Worm (Caenorhabditis elegans) whole organism, mixed stage, embryonic: Measurements from ENCODE around the gene saps-1.

Experiments used
- M03D4.4 ChIP-seq: sonication (generic microtip); optimal IDR thresholded peaks from 2 replicates; lab custom pipeline; 2017; ENCODE audit warnings: mild to moderate bottlenecking, missing genetic modification characterization, missing compliant biosample characterization
- bed-3 ChIP-seq: fragments of 200-800 bp; sonication (Bioruptor generic); optimal IDR thresholded peaks from 3 replicates; lab custom pipeline; 2018; ENCODE audit warnings: mild to moderate bottlenecking, missing genetic modification characterization, moderate library complexity, missing compliant biosample characterization
- blmp-1 ChIP-seq: fragments of 150-350 bp; optimal IDR thresholded peaks from 2 replicates; lab custom pipeline; 2014; ENCODE audit warnings: missing biosample characterization, missing genetic modification characterization
- ceh-39 ChIP-seq: fragments of 150-350 bp; optimal IDR thresholded peaks from 2 replicates; lab custom pipeline; 2014; ENCODE audit warnings: missing biosample characterization, missing genetic modification characterization
- ceh-43 ChIP-seq: fragments of 200-800 bp; sonication (Bioruptor generic); optimal IDR thresholded peaks from 2 replicates; lab custom pipeline; 2018; ENCODE audit warnings: mild to moderate bottlenecking, missing genetic modification characterization, moderate library complexity, missing compliant biosample characterization
- ceh-83 ChIP-seq: fragments of 200-800 bp; sonication (Bioruptor generic); optimal IDR thresholded peaks from 2 replicates; lab custom pipeline; 2018; ENCODE audit warnings: mild to moderate bottlenecking, missing genetic modification characterization, missing compliant biosample characterization
- ces-1 ChIP-seq: fragments of 150-350 bp; optimal IDR thresholded peaks from 2 replicates; lab custom pipeline; 2014; ENCODE audit warnings: missing biosample characterization, missing genetic modification reagents, missing genetic modification characterization
- cnd-1 ChIP-seq: fragments of 200-800 bp; sonication (Bioruptor generic); optimal IDR thresholded peaks from 2 replicates; lab custom pipeline; 2018; ENCODE audit warnings: mild to moderate bottlenecking, missing genetic modification characterization, missing compliant biosample characterization
- drap-1 ChIP-seq: fragments of 200-800 bp; sonication (Bioruptor generic); optimal IDR thresholded peaks from 3 replicates; lab custom pipeline; 2018; ENCODE audit warnings: mild to moderate bottlenecking, missing genetic modification characterization, missing compliant biosample characterization
- elt-1 ChIP-seq: sonication (generic microtip); optimal IDR thresholded peaks from 2 replicates; lab custom pipeline; 2017; ENCODE audit warnings: missing genetic modification characterization, mild to moderate bottlenecking, missing compliant biosample characterization, antibody characterized with exemption, moderate library complexity, borderline replicate concordance; ENCODE audit not compliant: insufficient read depth
- elt-3 ChIP-seq: fragments of 150-350 bp; optimal IDR thresholded peaks from 2 replicates; lab custom pipeline; 2014; ENCODE audit warnings: missing biosample characterization, missing genetic modification characterization
- ham-2 ChIP-seq: fragments of 200-800 bp; sonication (Bioruptor generic); optimal IDR thresholded peaks from 2 replicates; lab custom pipeline; 2018; ENCODE audit warnings: mild to moderate bottlenecking, missing genetic modification characterization, missing compliant biosample characterization
- hlh-1 ChIP-seq: fragments of 150-350 bp; optimal IDR thresholded peaks from 2 replicates; lab custom pipeline; 2014; ENCODE audit warnings: missing biosample characterization, missing genetic modification reagents, missing genetic modification characterization
- lin-13 ChIP-seq: fragments of 150-350 bp; optimal IDR thresholded peaks from 2 replicates; lab custom pipeline; 2014; ENCODE audit warnings: missing biosample characterization, missing genetic modification characterization
- lin-32 ChIP-seq: fragments of 200-800 bp; sonication (Bioruptor generic); optimal IDR thresholded peaks from 2 replicates; lab custom pipeline; 2018; ENCODE audit warnings: mild to moderate bottlenecking, missing genetic modification characterization, missing compliant biosample characterization
- lsy-2 ChIP-seq: fragments of 150-350 bp; optimal IDR thresholded peaks from 2 replicates; lab custom pipeline; 2014; ENCODE audit warnings: missing biosample characterization, missing genetic modification characterization
- mab-5 ChIP-seq: fragments of 150-350 bp; optimal IDR thresholded peaks from 2 replicates; lab custom pipeline; 2014; ENCODE audit warnings: missing biosample characterization, missing genetic modification characterization
- mep-1 ChIP-seq: fragments of 150-350 bp; optimal IDR thresholded peaks from 2 replicates; lab custom pipeline; 2017; ENCODE audit warnings: missing biosample characterization, missing genetic modification reagents, missing genetic modification characterization, inconsistent platforms
- nhr-12 ChIP-seq: fragments of 150-350 bp; optimal IDR thresholded peaks from 2 replicates; lab custom pipeline; 2014; ENCODE audit warnings: missing biosample characterization, missing genetic modification characterization
- nhr-2 ChIP-seq: fragments of 150-350 bp; optimal IDR thresholded peaks from 2 replicates; lab custom pipeline; 2014; ENCODE audit warnings: missing biosample characterization, missing genetic modification characterization
- nhr-237 ChIP-seq: fragments of 150-350 bp; optimal IDR thresholded peaks from 2 replicates; lab custom pipeline; 2014; ENCODE audit warnings: missing biosample characterization, missing genetic modification characterization
- nhr-28 ChIP-seq: fragments of 150-350 bp; optimal IDR thresholded peaks from 2 replicates; lab custom pipeline; 2014; ENCODE audit warnings: missing biosample characterization, missing genetic modification characterization
- nhr-76 ChIP-seq: sonication (generic microtip); optimal IDR thresholded peaks from 2 replicates; lab custom pipeline; 2017; ENCODE audit warnings: missing biosample characterization, missing genetic modification characterization
- sem-2 ChIP-seq: fragments of 200-800 bp; sonication (Bioruptor generic); optimal IDR thresholded peaks from 2 replicates; lab custom pipeline; 2018; ENCODE audit warnings: mild to moderate bottlenecking, missing genetic modification characterization, missing compliant biosample characterization
- snpc-4 ChIP-seq: fragments of 150-350 bp; optimal IDR thresholded peaks from 2 replicates; lab custom pipeline; 2014; ENCODE audit warnings: missing biosample characterization, missing genetic modification characterization
- sptf-1 ChIP-seq: sonication (generic microtip); optimal IDR thresholded peaks from 2 replicates; lab custom pipeline; 2017; ENCODE audit warnings: mild to moderate bottlenecking, missing genetic modification characterization, moderate library complexity, missing compliant biosample characterization
- tbx-8 ChIP-seq: fragments of 200-800 bp; sonication (Bioruptor generic); optimal IDR thresholded peaks from 2 replicates; lab custom pipeline; 2018; ENCODE audit warnings: mild to moderate bottlenecking, missing genetic modification characterization, moderate library complexity, missing compliant biosample characterization
- unc-120 ChIP-seq: sonication (generic microtip); optimal IDR thresholded peaks from 2 replicates; lab custom pipeline; 2017; ENCODE audit warnings: missing genetic modification characterization, missing compliant biosample characterization; ENCODE audit not compliant: poor library complexity, severe bottlenecking
- unc-39 ChIP-seq: fragments of 150-350 bp; optimal IDR thresholded peaks from 2 replicates; lab custom pipeline; 2014; ENCODE audit warnings: missing biosample characterization, missing genetic modification characterization
- unc-62 ChIP-seq: fragments of 150-350 bp; optimal IDR thresholded peaks from 2 replicates; lab custom pipeline; 2014; ENCODE audit warnings: missing biosample characterization, missing genetic modification reagents, missing genetic modification characterization
- zip-8 ChIP-seq: fragments of 150-350 bp; optimal IDR thresholded peaks from 2 replicates; lab custom pipeline; 2014; ENCODE audit warnings: missing biosample characterization, missing genetic modification characterization
- ztf-11 ChIP-seq: fragments of 150-350 bp; optimal IDR thresholded peaks from 2 replicates; lab custom pipeline; 2014; ENCODE audit warnings: missing biosample characterization, missing genetic modification characterization

The saps-1 gene

DNA sequence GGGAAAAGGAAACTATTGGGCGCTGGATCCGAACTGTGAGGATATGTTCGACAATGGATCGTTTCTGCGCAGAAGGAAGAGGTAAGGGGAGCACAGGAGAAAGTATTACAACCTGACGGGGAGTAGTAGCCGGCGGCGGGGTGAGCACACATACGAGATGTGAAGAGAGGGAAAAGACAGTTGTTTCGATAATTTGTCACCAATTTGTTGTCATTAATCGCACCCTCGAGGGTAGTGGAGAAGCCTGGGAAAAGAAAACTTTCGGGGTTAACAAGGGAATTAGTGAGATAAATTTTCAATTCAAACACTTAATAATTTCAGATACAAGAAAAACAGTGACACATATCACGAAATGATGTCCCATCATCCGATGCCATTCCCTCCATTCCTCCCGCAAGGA is 14.5 kb upstream of the saps-1 start:
- peak; percentile 40 for TF ChIP-seq unc-62 (GFP tag; lab: Kevin White, UChicago)
- peak; percentile 4 for TF ChIP-seq unc-120 (tag; lab: Kevin White, UChicago)
- TF ChIP-seq lsy-2 (tag; lab: Kevin White, UChicago) = no peak
- peak; percentile 83 for TF ChIP-seq hlh-1

DNA sequence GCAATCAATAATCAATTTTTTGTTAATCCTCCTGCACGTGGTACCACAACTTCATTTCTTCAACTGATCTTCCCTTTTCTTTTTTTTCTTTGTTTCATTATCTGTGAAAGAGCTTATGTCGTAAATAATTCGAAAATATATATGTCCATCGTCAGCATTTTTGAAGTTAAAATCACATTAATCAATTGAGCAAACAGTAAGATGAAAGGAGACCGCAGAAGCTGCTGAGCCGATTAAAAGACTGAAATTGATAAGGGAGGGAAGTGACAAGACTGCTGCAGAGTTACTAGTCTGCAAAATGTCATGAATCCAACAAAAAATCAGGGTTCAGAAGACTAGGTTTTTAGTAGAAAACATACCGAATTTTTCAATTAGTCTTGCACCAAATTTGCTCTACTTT is 13.7 kb upstream of the saps-1 start:
- TF ChIP-seq M03D4.4 (tag; lab: Kevin White, UChicago) = no peak
- TF ChIP-seq unc-62 (GFP tag; lab: Kevin White, UChicago) = no peak
- TF ChIP-seq bed-3 (GFP tag; lab: Kevin White, UChicago) = no peak
- TF ChIP-seq ztf-11 = no peak
- no peak for TF ChIP-seq ces-1 (GFP tag; lab: Kevin White, UChicago)
- no peak for TF ChIP-seq ceh-39 (tag; lab: Kevin White, UChicago)
- no peak for TF ChIP-seq nhr-2
- no peak for TF ChIP-seq sptf-1 (tag; lab: Kevin White, UChicago)
- TF ChIP-seq lsy-2 (tag; lab: Kevin White, UChicago) = no peak
- no peak for TF ChIP-seq unc-39
- TF ChIP-seq zip-8 = no peak
- no peak for TF ChIP-seq blmp-1 (tag; lab: Kevin White, UChicago)
- TF ChIP-seq elt-3 = no peak

DNA sequence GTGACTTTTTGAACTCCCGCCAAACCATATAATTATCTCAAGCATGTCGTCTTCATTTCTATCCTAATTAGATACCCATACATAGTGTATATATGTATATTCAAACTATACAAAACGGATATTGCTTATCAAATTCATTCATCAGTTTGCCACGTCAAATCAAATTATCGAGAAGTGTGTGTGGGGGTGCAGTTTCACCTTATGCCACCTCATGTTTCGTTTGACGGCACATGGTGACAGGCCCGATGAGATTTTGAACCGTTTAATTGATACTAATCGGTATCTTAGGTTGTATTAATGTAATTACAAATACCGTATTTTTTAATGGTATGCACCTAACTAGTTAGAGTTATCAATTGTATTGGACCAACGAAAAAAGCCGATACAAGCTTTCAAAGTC is 12.8 kb upstream of the saps-1 start:
- no peak for TF ChIP-seq cnd-1 (tag; lab: Kevin White, UChicago)
- peak; percentile 32 for TF ChIP-seq blmp-1 (tag; lab: Kevin White, UChicago)
- no peak for TF ChIP-seq snpc-4 (tag; lab: Kevin White, UChicago)
- TF ChIP-seq lin-32 = no peak
- TF ChIP-seq lsy-2 (tag; lab: Kevin White, UChicago) = no peak
- TF ChIP-seq ham-2 (GFP tag; lab: Kevin White, UChicago) = no peak
- peak; percentile 31 for TF ChIP-seq unc-62 (GFP tag; lab: Kevin White, UChicago)
- TF ChIP-seq nhr-28 = no peak
- no peak for TF ChIP-seq elt-1 (tag; lab: Kevin White, UChicago)
- TF ChIP-seq sem-2 (GFP tag; lab: Kevin White, UChicago) = no peak
- no peak for TF ChIP-seq nhr-237 (tag; lab: Kevin White, UChicago)
- no peak for TF ChIP-seq hlh-1
- no peak for TF ChIP-seq M03D4.4 (tag; lab: Kevin White, UChicago)
- TF ChIP-seq ceh-43 = peak; percentile 9
- TF ChIP-seq nhr-76 (tag; lab: Kevin White, UChicago) = no peak
- TF ChIP-seq nhr-12 (tag; lab: Kevin White, UChicago) = no peak
- TF ChIP-seq unc-39 = no peak
- no peak for TF ChIP-seq nhr-2
- TF ChIP-seq mep-1 = no peak
- no peak for TF ChIP-seq ces-1 (GFP tag; lab: Kevin White, UChicago)
- TF ChIP-seq tbx-8 = no peak
- TF ChIP-seq drap-1 (GFP tag; lab: Kevin White, UChicago) = no peak
- TF ChIP-seq sptf-1 (tag; lab: Kevin White, UChicago) = no peak
- no peak for TF ChIP-seq lin-13
- TF ChIP-seq bed-3 (GFP tag; lab: Kevin White, UChicago) = no peak
- no peak for TF ChIP-seq ceh-39 (tag; lab: Kevin White, UChicago)
- no peak for TF ChIP-seq ztf-11

DNA sequence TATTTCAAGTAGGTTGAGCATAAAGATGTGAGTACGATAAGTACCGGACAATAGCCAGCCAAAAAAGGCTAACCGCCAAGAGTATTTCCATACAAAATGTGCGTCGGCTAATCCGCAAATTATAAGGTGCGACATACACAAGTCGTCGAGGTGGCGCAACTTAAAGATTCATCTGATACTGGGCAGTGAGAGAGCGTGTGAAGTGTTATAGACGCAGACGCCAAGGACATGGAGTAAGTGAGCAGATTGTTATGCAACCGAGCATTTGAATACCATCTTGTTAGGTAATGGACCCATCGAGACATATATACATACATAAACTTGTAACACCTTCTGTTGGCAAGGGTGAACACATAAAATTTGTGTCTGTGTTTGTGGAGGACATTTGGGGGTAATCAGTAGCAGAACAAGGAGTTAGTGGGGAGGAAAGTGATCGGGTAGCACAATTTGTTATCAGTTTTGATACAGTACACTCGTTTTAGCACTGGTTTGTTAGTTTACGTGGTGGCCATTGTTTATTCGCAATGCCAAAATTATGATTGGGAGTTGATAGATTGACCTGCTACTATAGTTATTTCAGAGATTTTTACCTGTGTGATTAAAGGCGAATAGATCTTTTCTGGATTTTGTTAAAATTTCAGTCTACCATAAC is 12.1 kb upstream of the saps-1 start:
- TF ChIP-seq zip-8 (peak; percentile 12), nhr-2 (peak; percentile 95), ceh-39 (tag; lab: Kevin White, UChicago) (no peak), ham-2 (GFP tag; lab: Kevin White, UChicago) (peak; percentile 5), nhr-237 (tag; lab: Kevin White, UChicago) (no peak), nhr-12 (tag; lab: Kevin White, UChicago) (no peak), ceh-83 (GFP tag; lab: Kevin White, UChicago) (peak; percentile 2), sptf-1 (tag; lab: Kevin White, UChicago) (peak; percentile 35)

DNA sequence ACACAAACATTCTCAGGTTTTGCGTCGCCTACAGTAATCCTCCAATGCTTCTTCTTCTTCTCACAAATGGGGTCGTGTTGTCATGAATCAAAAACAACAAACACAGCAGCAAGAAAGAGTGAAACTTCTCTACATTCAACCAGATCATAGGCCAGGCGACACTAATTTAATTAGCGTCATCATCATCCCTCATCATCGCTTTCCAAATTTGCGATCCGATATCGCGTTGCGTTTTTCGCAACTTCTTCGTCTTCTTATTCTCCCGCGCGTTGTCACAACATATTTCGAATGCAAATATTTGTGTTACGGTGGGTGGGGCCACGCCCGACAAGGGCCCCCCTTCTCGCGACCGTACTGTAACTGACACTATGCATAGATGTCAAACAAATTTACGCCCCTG is 11.0 kb upstream of the saps-1 start:
- TF ChIP-seq blmp-1 (tag; lab: Kevin White, UChicago) (no peak), cnd-1 (tag; lab: Kevin White, UChicago) (no peak), lin-32 (no peak), mab-5 (tag; lab: Kevin White, UChicago) (no peak), unc-120 (tag; lab: Kevin White, UChicago) (no peak), sptf-1 (tag; lab: Kevin White, UChicago) (no peak), sem-2 (GFP tag; lab: Kevin White, UChicago) (no peak), ceh-39 (tag; lab: Kevin White, UChicago) (no peak)
